Fruit fly (Drosophila melanogaster): ENCODE measurements around the gene CG5909.

- TF ChIP-seq CG14655 (GFP tag; optimal IDR thresholded peaks at IDR 0.05) (peak; percentile 83), CG9948 (tag; optimal IDR thresholded peaks at IDR 0.05) (peak; percentile 22), fd96Ca (GFP tag; IDR thresholded peaks at IDR 0.05) (peak; percentile 72; the same call in 2 of the 3 replicates), CG10348 (GFP tag; IDR thresholded peaks at IDR 0.05) (no peak), Pif1A (GFP tag; optimal IDR thresholded peaks at IDR 0.05) (peak; percentile 39)
Observed at dm6 chr3R:27181074-27181473, 20.1 kb downstream of the CG5909 start.

Measured in whole organism, pupa.